Worm (Caenorhabditis elegans): ENCODE measurements around the gene acp-1.

The acp-1 gene

DNA sequence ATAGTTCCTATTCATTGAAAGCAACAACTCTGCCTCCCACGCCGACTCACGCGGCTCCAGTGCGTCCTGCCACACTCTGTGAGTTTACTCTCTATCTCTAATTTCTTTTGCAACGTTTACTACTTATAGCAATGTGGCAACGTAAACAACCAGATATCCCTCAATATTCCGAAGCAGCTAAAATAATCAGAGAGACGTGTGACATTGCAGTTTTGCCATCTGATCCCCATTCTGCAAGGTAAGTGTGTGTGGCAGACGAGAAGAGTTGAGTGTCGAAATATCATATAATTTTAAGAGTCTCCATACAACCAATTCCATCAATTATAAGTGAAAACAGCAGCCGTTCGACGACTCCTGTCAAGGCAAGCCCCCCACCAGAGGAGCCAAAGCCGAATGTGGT lies 45.4 kb downstream of the acp-1 start:
- TF ChIP-seq unc-120 (tag; optimal IDR thresholded peaks at IDR 0.05; ENCODE audit: poor library complexity, severe bottlenecking), result peak; percentile 17
- no peak for TF ChIP-seq drap-1 (GFP tag; optimal IDR thresholded peaks at IDR 0.05)

DNA sequence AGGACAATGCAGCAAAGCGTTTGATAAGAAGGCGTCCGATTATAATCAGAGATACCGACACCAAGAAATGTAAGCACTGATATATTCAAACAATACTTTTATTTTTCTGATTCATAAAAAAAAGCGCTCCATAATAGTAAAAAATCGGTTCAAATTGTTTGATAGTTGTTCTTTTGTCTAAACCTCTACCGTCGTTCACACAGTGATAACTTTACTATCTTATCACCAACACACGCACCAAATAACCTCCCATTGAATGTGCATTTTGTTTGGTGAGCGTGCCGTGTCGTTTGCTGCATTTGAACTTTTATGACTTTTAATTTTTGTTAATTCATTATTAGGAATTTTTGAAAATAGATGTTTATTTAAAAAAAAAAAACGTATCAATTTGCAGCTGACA lies 51.1 kb downstream of the acp-1 start:
- TF ChIP-seq blmp-1 (tag; optimal IDR thresholded peaks at IDR 0.05) (no peak), hlh-1 (tag; optimal IDR thresholded peaks at IDR 0.05) (no peak), sptf-1 (tag; optimal IDR thresholded peaks at IDR 0.05) (no peak), tbx-8 (GFP tag; optimal IDR thresholded peaks at IDR 0.05) (no peak), zip-8 (tag; optimal IDR thresholded peaks at IDR 0.05) (no peak), nhr-76 (tag; optimal IDR thresholded peaks at IDR 0.05) (no peak), cnd-1 (tag; optimal IDR thresholded peaks at IDR 0.05) (no peak), nhr-2 (tag; optimal IDR thresholded peaks at IDR 0.05) (no peak), drap-1 (GFP tag; optimal IDR thresholded peaks at IDR 0.05) (no peak), mab-5 (tag; optimal IDR thresholded peaks at IDR 0.05) (no peak), ces-1 (GFP tag; optimal IDR thresholded peaks at IDR 0.05) (no peak), elt-3 (tag; optimal IDR thresholded peaks at IDR 0.05) (no peak), ham-2 (GFP tag; optimal IDR thresholded peaks at IDR 0.05) (no peak), ceh-39 (tag; optimal IDR thresholded peaks at IDR 0.05) (no peak), ztf-11 (tag; optimal IDR thresholded peaks at IDR 0.05) (no peak), pha-4 (tag; optimal IDR thresholded peaks at IDR 0.05) (no peak), snpc-4 (tag; optimal IDR thresholded peaks at IDR 0.05) (no peak), M03D4.4 (tag; optimal IDR thresholded peaks at IDR 0.05) (no peak), elt-1 (tag; optimal IDR thresholded peaks at IDR 0.05; ENCODE audit: borderline replicate concordance, insufficient read depth) (no peak)

All from whole organism, mixed stage, embryonic.